Worm (Caenorhabditis elegans): Measurements from ENCODE around the gene sulp-3.

DNA sequence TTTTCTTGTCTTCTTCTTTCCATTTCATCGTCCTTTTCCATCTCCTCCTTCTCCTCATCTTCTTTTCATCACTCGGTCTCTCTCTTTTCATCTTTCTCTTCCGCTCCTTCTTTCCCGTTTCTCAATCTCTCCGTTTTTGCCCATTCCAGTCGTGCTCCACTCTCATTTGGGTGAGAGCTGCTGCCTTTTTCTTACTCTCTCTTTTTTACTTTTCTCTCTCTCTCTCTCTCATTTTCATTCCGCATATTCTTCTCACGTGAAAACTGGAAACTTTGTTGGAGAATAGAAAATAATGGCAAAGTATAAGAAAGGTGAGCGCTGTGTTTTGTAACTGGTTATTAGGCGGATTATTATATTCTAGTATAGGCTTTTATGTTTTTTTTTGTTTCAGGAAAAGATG, 29.9 kb downstream of the sulp-3 start, which contains the start of gene tbc-18:
- TF ChIP-seq snpc-4 (tag; optimal IDR thresholded peaks at IDR 0.05) (no peak), nhr-237 (tag; optimal IDR thresholded peaks at IDR 0.05) (no peak), aly-2 (tag; optimal IDR thresholded peaks at IDR 0.05) (no peak), ama-1 (optimal IDR thresholded peaks at IDR 0.05) (no peak), fos-1 (tag; optimal IDR thresholded peaks at IDR 0.05) (no peak), ztf-11 (tag; optimal IDR thresholded peaks at IDR 0.05) (no peak)
